Fruit fly (Drosophila melanogaster) whole organism, embryonic: Measurements from ENCODE around the gene Ubc4.

Source experiments
- Ada2b ChIP-seq: fragments of 200-800 bp; sonication (Bioruptor generic); IDR thresholded peaks from 2 replicates; pipeline ENCODE4 v1.3.6; 2022; ENCODE audit warnings: missing biosample characterization, missing genetic modification characterization
- Blimp-1 ChIP-seq: fragments of 200-800 bp; sonication (Bioruptor generic); optimal IDR thresholded peaks from 3 replicates; lab custom pipeline; 2018; ENCODE audit warnings: missing biosample characterization, missing genetic modification characterization, mild to moderate bottlenecking, moderate library complexity, missing genetic modification reagents
- BtbVII ChIP-seq: fragments of 200-800 bp; sonication (Bioruptor generic); optimal IDR thresholded peaks from 3 replicates; lab custom pipeline; 2017; ENCODE audit warnings: missing biosample characterization, mild to moderate bottlenecking, missing genetic modification characterization
- CG10147 ChIP-seq: fragments of 200-800 bp; sonication (Bioruptor generic); optimal IDR thresholded peaks from 2 replicates; lab custom pipeline; 2019; ENCODE audit warnings: missing biosample characterization, mild to moderate bottlenecking, missing genetic modification characterization, moderate library complexity
- CG11456 ChIP-seq: fragments of 200-800 bp; sonication (Bioruptor generic); IDR thresholded peaks from 3 replicates; pipeline ENCODE4 v1.3.6; 2022; ENCODE audit warnings: missing biosample characterization, missing genetic modification characterization
- CG11695 ChIP-seq: fragments of 200-800 bp; sonication (Bioruptor generic); IDR thresholded peaks from 3 replicates; pipeline ENCODE4 v1.3.6; 2022; ENCODE audit warnings: missing biosample characterization, missing genetic modification characterization
- CG12071 ChIP-seq: fragments of 200-800 bp; sonication (Bioruptor generic); optimal IDR thresholded peaks from 3 replicates; lab custom pipeline; 2018; ENCODE audit warnings: missing biosample characterization, mild to moderate bottlenecking, missing genetic modification characterization
- CG12219 ChIP-seq: fragments of 200-800 bp; sonication (Bioruptor generic); optimal IDR thresholded peaks from 3 replicates; lab custom pipeline; 2018; ENCODE audit warnings: missing biosample characterization, mild to moderate bottlenecking, missing genetic modification characterization
- CG13287 ChIP-seq: fragments of 200-800 bp; sonication (Bioruptor generic); IDR thresholded peaks from 2 replicates; pipeline ENCODE4 v1.3.6; 2022; ENCODE audit warnings: missing biosample characterization, missing genetic modification characterization; ENCODE audit not compliant: partially characterized antibody
- CG15011 ChIP-seq: fragments of 200-800 bp; sonication (Bioruptor generic); optimal IDR thresholded peaks from 3 replicates; lab custom pipeline; 2018; ENCODE audit warnings: missing biosample characterization, mild to moderate bottlenecking, missing genetic modification characterization
- CG15073 ChIP-seq: fragments of 200-800 bp; sonication (Bioruptor generic); optimal IDR thresholded peaks from 2 replicates; lab custom pipeline; 2016; ENCODE audit warnings: missing biosample characterization, missing genetic modification characterization
- CG17802 ChIP-seq: fragments of 200-800 bp; sonication (Bioruptor generic); optimal IDR thresholded peaks from 2 replicates; lab custom pipeline; 2018; ENCODE audit warnings: missing biosample characterization, mild to moderate bottlenecking, missing genetic modification characterization, moderate library complexity
- CG18011 ChIP-seq: fragments of 200-800 bp; sonication (Bioruptor generic); optimal IDR thresholded peaks from 2 replicates; lab custom pipeline; 2017; ENCODE audit warnings: missing biosample characterization, missing genetic modification characterization, mild to moderate bottlenecking, moderate library complexity, missing genotype
- CG1832 ChIP-seq: fragments of 200-800 bp; sonication (Bioruptor generic); optimal IDR thresholded peaks from 2 replicates; lab custom pipeline; 2017; ENCODE audit warnings: missing biosample characterization, mild to moderate bottlenecking, missing genetic modification characterization, inconsistent platforms
- CG18476 ChIP-seq: fragments of 200-800 bp; sonication (Bioruptor generic); optimal IDR thresholded peaks from 2 replicates; lab custom pipeline; 2016; ENCODE audit warnings: missing biosample characterization, mild to moderate bottlenecking, missing genetic modification characterization
- CG18599 ChIP-seq: fragments of 200-800 bp; sonication (Bioruptor generic); optimal IDR thresholded peaks from 3 replicates; lab custom pipeline; 2017; ENCODE audit warnings: missing biosample characterization, missing genetic modification characterization, mild to moderate bottlenecking, moderate library complexity, missing genetic modification reagents
- CG6254 ChIP-seq: fragments of 200-800 bp; sonication (Bioruptor generic); optimal IDR thresholded peaks from 3 replicates; lab custom pipeline; 2017; ENCODE audit warnings: mild to moderate bottlenecking, missing biosample characterization, missing genetic modification reagents, missing genetic modification characterization
- CG6683 ChIP-seq: fragments of 200-800 bp; sonication (Bioruptor generic); optimal IDR thresholded peaks from 2 replicates; lab custom pipeline; 2017; ENCODE audit warnings: missing biosample characterization, mild to moderate bottlenecking, missing genetic modification characterization, missing genetic modification reagents
- CG6854 ChIP-seq: fragments of 200-800 bp; sonication (Bioruptor generic); optimal IDR thresholded peaks from 3 replicates; lab custom pipeline; 2017; ENCODE audit warnings: missing biosample characterization, mild to moderate bottlenecking, missing genetic modification characterization
- CG8089 ChIP-seq: fragments of 200-800 bp; sonication (Bioruptor generic); optimal IDR thresholded peaks from 3 replicates; lab custom pipeline; 2016; ENCODE audit warnings: missing biosample characterization, missing genetic modification characterization
- CG8290 ChIP-seq, 3 experiments: fragments of 200-800 bp; sonication (Bioruptor generic); optimal IDR thresholded peaks; 2 replicates each; lab custom pipeline; 2016 to 2019; ENCODE audit warnings: missing biosample characterization in 3 of 3, missing genetic modification characterization in 3 of 3, mild to moderate bottlenecking in 2 of 3, moderate library complexity in 1 of 3
- CG8478 ChIP-seq: fragments of >200 bp; optimal IDR thresholded peaks from 2 replicates; lab custom pipeline; 2018
- CG8765 ChIP-seq: fragments of 200-800 bp; sonication (Bioruptor generic); IDR thresholded peaks from 2 replicates; pipeline ENCODE4 v1.3.6; 2022; ENCODE audit warnings: missing biosample characterization, missing genetic modification characterization
- Dbx ChIP-seq: fragments of 200-800 bp; sonication (Bioruptor generic); IDR thresholded peaks from 3 replicates; pipeline ENCODE4 v1.3.6; 2022; ENCODE audit warnings: missing biosample characterization, missing genetic modification characterization
- Dll ChIP-seq: fragments of 200-800 bp; sonication (Bioruptor generic); IDR thresholded peaks from 4 replicates; pipeline ENCODE4 v1.3.6; 2022; ENCODE audit warnings: missing biosample characterization, missing genetic modification characterization; ENCODE audit not compliant: partially characterized antibody
- Dp ChIP-seq: fragments of 200-800 bp; sonication (Bioruptor generic); optimal IDR thresholded peaks from 2 replicates; lab custom pipeline; 2018; ENCODE audit warnings: missing biosample characterization, mild to moderate bottlenecking, missing genetic modification characterization, moderate library complexity
- Drgx ChIP-seq: fragments of 200-800 bp; sonication (Bioruptor generic); IDR thresholded peaks from 2 replicates; pipeline ENCODE4 v1.3.6; 2022; ENCODE audit warnings: missing biosample characterization, missing genetic modification characterization
- Gug ChIP-seq: fragments of 200-800 bp; sonication (Bioruptor generic); IDR thresholded peaks from 4 replicates; pipeline ENCODE4 v1.3.6; 2022; ENCODE audit warnings: missing biosample characterization, missing genetic modification characterization
- Lhr ChIP-seq: fragments of 200-800 bp; sonication (Bioruptor generic); optimal IDR thresholded peaks from 3 replicates; lab custom pipeline; 2017; ENCODE audit warnings: mild to moderate bottlenecking, missing biosample characterization, missing genetic modification reagents, missing genetic modification characterization
- Lpt ChIP-seq: fragments of >200 bp; optimal IDR thresholded peaks from 2 replicates; lab custom pipeline; 2018; ENCODE audit warnings: missing biosample characterization, missing genetic modification characterization
- NFAT ChIP-seq: fragments of 200-800 bp; sonication (Bioruptor generic); IDR thresholded peaks from 2 replicates; pipeline ENCODE4 v1.3.6; 2022; ENCODE audit warnings: missing biosample characterization, missing genetic modification characterization
- Ptx1 ChIP-seq: fragments of 200-800 bp; sonication (Bioruptor generic); IDR thresholded peaks from 2 replicates; pipeline ENCODE4 v1.3.6; 2022; ENCODE audit warnings: missing biosample characterization, missing genetic modification characterization
- cg ChIP-seq: fragments of 200-800 bp; sonication (Bioruptor generic); optimal IDR thresholded peaks from 3 replicates; lab custom pipeline; 2019; ENCODE audit warnings: missing biosample characterization, mild to moderate bottlenecking, missing genetic modification characterization, moderate library complexity
- corto ChIP-seq: fragments of 200-800 bp; sonication (Bioruptor generic); optimal IDR thresholded peaks from 2 replicates; lab custom pipeline; 2016; ENCODE audit warnings: missing biosample characterization, mild to moderate bottlenecking, missing genetic modification characterization, moderate library complexity
- crp ChIP-seq, 2 experiments: fragments of 200-800 bp; sonication (Bioruptor generic); optimal IDR thresholded peaks; 2 replicates in 1 of 2; 3 replicates in 1 of 2; lab custom pipeline; 2017; ENCODE audit warnings: missing biosample characterization in 2 of 2, missing genetic modification characterization in 2 of 2, mild to moderate bottlenecking in 1 of 2, moderate library complexity in 1 of 2
- dm ChIP-seq: fragments of 200-800 bp; sonication (Bioruptor generic); optimal IDR thresholded peaks from 3 replicates; lab custom pipeline; 2016; ENCODE audit warnings: missing biosample characterization, missing genetic modification characterization
- dmrt99B ChIP-seq: fragments of 200-800 bp; sonication (Bioruptor generic); optimal IDR thresholded peaks from 2 replicates; lab custom pipeline; 2018; ENCODE audit warnings: missing biosample characterization, mild to moderate bottlenecking, missing genetic modification characterization, moderate library complexity
- gcm2 ChIP-seq: fragments of 200-800 bp; sonication (Bioruptor generic); optimal IDR thresholded peaks from 2 replicates; lab custom pipeline; 2016; ENCODE audit warnings: missing biosample characterization, missing genetic modification characterization
- kay ChIP-seq: fragments of 200-800 bp; sonication (Bioruptor generic); optimal IDR thresholded peaks from 2 replicates; lab custom pipeline; 2016; ENCODE audit warnings: missing biosample characterization, missing genetic modification characterization
- lilli ChIP-seq: fragments of 200-800 bp; sonication (Bioruptor generic); optimal IDR thresholded peaks from 3 replicates; lab custom pipeline; 2016; ENCODE audit warnings: missing biosample characterization, missing genetic modification characterization
- mam ChIP-seq: fragments of 200-800 bp; sonication (Bioruptor generic); optimal IDR thresholded peaks from 3 replicates; lab custom pipeline; 2016; ENCODE audit warnings: missing biosample characterization, missing genetic modification characterization
- p53 ChIP-seq: fragments of 200-800 bp; sonication (Bioruptor generic); optimal IDR thresholded peaks from 2 replicates; lab custom pipeline; 2016; ENCODE audit warnings: missing biosample characterization, missing genetic modification characterization
- pnt ChIP-seq: fragments of 200-800 bp; sonication (Bioruptor generic); optimal IDR thresholded peaks from 3 replicates; lab custom pipeline; 2016; ENCODE audit warnings: missing biosample characterization, missing genetic modification characterization
- salm ChIP-seq: fragments of 200-800 bp; sonication (Bioruptor generic); optimal IDR thresholded peaks from 2 replicates; lab custom pipeline; 2018; ENCODE audit warnings: missing biosample characterization, mild to moderate bottlenecking, missing genetic modification characterization
- slp2 ChIP-seq: fragments of 200-800 bp; sonication (Bioruptor generic); optimal IDR thresholded peaks from 2 replicates; lab custom pipeline; 2016; ENCODE audit warnings: missing biosample characterization, missing genetic modification characterization
- sqz ChIP-seq: fragments of 200-800 bp; sonication (Bioruptor generic); optimal IDR thresholded peaks from 3 replicates; lab custom pipeline; 2018; ENCODE audit warnings: missing biosample characterization, mild to moderate bottlenecking, missing genetic modification characterization
- sug ChIP-seq: fragments of 200-800 bp; optimal IDR thresholded peaks from 2 replicates; lab custom pipeline; 2019; ENCODE audit warnings: missing biosample characterization, mild to moderate bottlenecking, missing genetic modification characterization, moderate library complexity
- tin ChIP-seq: fragments of 200-800 bp; sonication (Bioruptor generic); optimal IDR thresholded peaks from 3 replicates; lab custom pipeline; 2016; ENCODE audit warnings: missing biosample characterization, missing genetic modification characterization
- ttk ChIP-seq: fragments of 200-800 bp; sonication (Bioruptor generic); IDR thresholded peaks from 2 replicates; pipeline ENCODE4 v2.1.2; 2022; ENCODE audit warnings: missing biosample characterization, missing genetic modification characterization
- usp ChIP-seq: fragments of >200 bp; optimal IDR thresholded peaks from 2 replicates; lab custom pipeline; 2017; ENCODE audit warnings: missing biosample characterization, missing genetic modification characterization

Gene Ubc4

DNA sequence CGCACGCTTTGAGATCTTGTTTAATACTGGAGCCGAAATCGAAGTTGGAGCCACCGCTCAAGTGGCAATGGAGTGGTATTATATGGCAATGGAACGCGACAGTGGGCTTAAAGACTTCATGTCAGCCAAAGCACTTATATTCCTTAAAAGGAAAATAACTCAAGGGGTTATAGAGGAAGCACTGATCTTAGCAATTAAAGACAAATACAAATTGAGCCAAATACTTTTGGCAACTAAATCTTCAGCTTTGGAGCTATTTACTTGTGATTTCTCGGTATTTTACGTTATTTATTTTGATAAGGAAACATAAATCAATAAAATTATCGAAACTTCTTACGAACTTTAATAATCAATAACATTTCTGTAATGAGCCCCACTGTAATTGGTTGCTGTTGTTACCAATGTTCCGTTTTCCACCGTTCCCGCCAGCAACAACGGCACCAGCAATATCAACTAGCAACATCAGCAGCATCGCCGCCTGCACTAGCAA lies 46.0 kb downstream of the Ubc4 start (continued):
- TF ChIP-seq CG6683 (peak; percentile 86), CG15073 (GFP tag; lab: Kevin White, UChicago) (no peak), p53 (GFP tag; lab: Kevin White, UChicago) (peak; percentile 45), CG12219 (peak; percentile 62), gcm2 (GFP tag; lab: Kevin White, UChicago) (peak; percentile 35), CG6854 (GFP tag; lab: Kevin White, UChicago) (peak; percentile 65), Dbx (GFP tag; lab: Robert Waterston, UW) (peak; percentile 69; the same call in 2 of the 3 replicates), crp (GFP tag; optimal IDR thresholded peaks at IDR 0.05; lab: Kevin White, UChicago) (peak in 1 of 2 experiments; percentile 31), CG10147 (GFP tag; lab: Kevin White, UChicago) (peak; percentile 91), salm (tag; lab: Kevin White, UChicago) (peak; percentile 84), CG11456 (peak; percentile 84), CG11695 (GFP tag; lab: Robert Waterston, UW) (peak; percentile 94), CG8765 (GFP tag; lab: Robert Waterston, UW) (peak; percentile 33; the same call in 1 of the 2 replicates), Drgx (peak; percentile 96), Dp (GFP tag; lab: Kevin White, UChicago) (no peak), corto (GFP tag; lab: Kevin White, UChicago) (peak; percentile 89), Dll (GFP tag; lab: Robert Waterston, UW) (no peak), CG18599 (peak; percentile 89), Ada2b (GFP tag; lab: Robert Waterston, UW) (peak; percentile 91), CG1832 (GFP tag; lab: Kevin White, UChicago) (no peak), CG18476 (peak; percentile 91), CG18011 (GFP tag; lab: Kevin White, UChicago) (peak; percentile 24), lilli (GFP tag; lab: Kevin White, UChicago) (peak; percentile 72), CG6254 (GFP tag; lab: Kevin White, UChicago) (peak; percentile 92), pnt (peak; percentile 78), dm (GFP tag; lab: Kevin White, UChicago) (peak; percentile 7), sqz (GFP tag; lab: Kevin White, UChicago) (peak; percentile 75), mam (peak; percentile 53), CG15011 (GFP tag; lab: Kevin White, UChicago) (peak; percentile 66), CG8290 (GFP tag; optimal IDR thresholded peaks at IDR 0.05; lab: Kevin White, UChicago) (peak; percentile 56), CG8290 (tag; optimal IDR thresholded peaks at IDR 0.05; lab: Kevin White, UChicago) (no peak), cg (GFP tag; lab: Kevin White, UChicago) (no peak), usp (GFP tag; lab: Kevin White, UChicago) (no peak), CG8089 (peak; percentile 34), CG17802 (tag; lab: Kevin White, UChicago) (peak; percentile 70), ttk (GFP tag; lab: Robert Waterston, UW) (peak; percentile 91), CG8478 (lab: Kevin White, UChicago) (no peak), slp2 (GFP tag; lab: Kevin White, UChicago) (peak; percentile 31), sug (tag; lab: Kevin White, UChicago) (peak; percentile 55), Blimp-1 (GFP tag; lab: Kevin White, UChicago) (peak; percentile 92), Lhr (GFP tag; lab: Kevin White, UChicago) (peak; percentile 52), tin (GFP tag; lab: Kevin White, UChicago) (peak; percentile 95), Gug (GFP tag; lab: Robert Waterston, UW) (peak; percentile 73), CG12071 (GFP tag; lab: Kevin White, UChicago) (peak; percentile 86), NFAT (GFP tag; lab: Robert Waterston, UW) (peak; percentile 52; the same call in 1 of the 2 replicates), kay (GFP tag; lab: Kevin White, UChicago) (peak; percentile 56), Lpt (GFP tag; lab: Kevin White, UChicago) (no peak), dmrt99B (peak; percentile 95), CG13287 (GFP tag; lab: Robert Waterston, UW) (no peak), Ptx1 (GFP tag; lab: Robert Waterston, UW) (peak; percentile 92), BtbVII (GFP tag; lab: Kevin White, UChicago) (peak; percentile 93)
